Fruit fly (Drosophila melanogaster) whole organism, wandering third instar larva: ENCODE measurements around the gene armi.

ENCODE experiments used
- CrebA ChIP-seq: fragments of 200-800 bp; sonication (Bioruptor generic); optimal IDR thresholded peaks from 2 replicates; lab custom pipeline; 2016; ENCODE audit warnings: missing biosample characterization, mild to moderate bottlenecking, missing genetic modification characterization, borderline replicate concordance
- Hnf4 ChIP-seq: fragments of 200-800 bp; sonication (Bioruptor generic); optimal IDR thresholded peaks from 2 replicates; lab custom pipeline; 2016; ENCODE audit warnings: missing biosample characterization, mild to moderate bottlenecking, missing genetic modification characterization
- Hr78 ChIP-seq: fragments of >200 bp; optimal IDR thresholded peaks from 2 replicates; lab custom pipeline; 2017; ENCODE audit warnings: missing biosample characterization, missing genetic modification characterization
- Vsx2 ChIP-seq: fragments of 200-300, 225-300 bp; sonication (Bioruptor generic); optimal IDR thresholded peaks from 2 replicates; lab custom pipeline; 2018; ENCODE audit warnings: missing biosample characterization, missing genetic modification characterization; ENCODE audit not compliant: partially characterized antibody
- ey ChIP-seq: fragments of 200-800 bp; sonication (Bioruptor generic); optimal IDR thresholded peaks from 2 replicates; lab custom pipeline; 2016; ENCODE audit warnings: missing biosample characterization, missing genetic modification characterization
- fru ChIP-seq: fragments of 200-800 bp; sonication (Bioruptor generic); optimal IDR thresholded peaks from 3 replicates; lab custom pipeline; 2016; ENCODE audit warnings: missing biosample characterization, mild to moderate bottlenecking, missing genetic modification characterization
- h ChIP-seq: fragments of 200-800 bp; sonication (Bioruptor generic); optimal IDR thresholded peaks from 3 replicates; lab custom pipeline; 2016; ENCODE audit warnings: missing biosample characterization, mild to moderate bottlenecking, missing genetic modification characterization
- pan ChIP-seq: fragments of >200 bp; optimal IDR thresholded peaks from 2 replicates; lab custom pipeline; 2017
- psq ChIP-seq: fragments of 200-800 bp; sonication (Bioruptor generic); optimal IDR thresholded peaks from 3 replicates; lab custom pipeline; 2017; ENCODE audit warnings: missing biosample characterization, mild to moderate bottlenecking, missing genetic modification characterization, moderate library complexity
- rgr ChIP-seq: fragments of 200-800 bp; sonication (Bioruptor generic); optimal IDR thresholded peaks from 3 replicates; lab custom pipeline; 2016; ENCODE audit warnings: missing biosample characterization, mild to moderate bottlenecking, missing genetic modification characterization
- sv ChIP-seq: fragments of 200-800 bp; sonication (Bioruptor generic); optimal IDR thresholded peaks from 3 replicates; lab custom pipeline; 2016; ENCODE audit warnings: missing biosample characterization, missing genetic modification characterization
- usp ChIP-seq: fragments of >200 bp; optimal IDR thresholded peaks from 2 replicates; lab custom pipeline; 2017; ENCODE audit warnings: missing biosample characterization, missing genetic modification characterization
- woc ChIP-seq: sonication (Bioruptor generic); optimal IDR thresholded peaks from 2 replicates; lab custom pipeline; 2016; ENCODE audit warnings: missing biosample characterization, mild to moderate bottlenecking, missing genetic modification characterization

- TF ChIP-seq pan: no peak
- no peak for TF ChIP-seq psq (GFP tag; lab: Kevin White, UChicago)
- TF ChIP-seq fru (GFP tag; lab: Kevin White, UChicago): peak; percentile 25
- TF ChIP-seq h (GFP tag; lab: Kevin White, UChicago): peak; percentile 1
- no peak for TF ChIP-seq rgr (GFP tag; lab: Kevin White, UChicago)
- TF ChIP-seq CrebA (GFP tag; lab: Kevin White, UChicago): no peak
- no peak for TF ChIP-seq ey (GFP tag; lab: Kevin White, UChicago)
- no peak for TF ChIP-seq Hnf4 (GFP tag; lab: Kevin White, UChicago)
- no peak for TF ChIP-seq Hr78 (GFP tag; lab: Kevin White, UChicago)
- TF ChIP-seq woc (GFP tag; lab: Kevin White, UChicago): no peak
- no peak for TF ChIP-seq usp (GFP tag; lab: Kevin White, UChicago)
- TF ChIP-seq sv: no peak
- no peak for TF ChIP-seq Vsx2 (GFP tag; lab: Kevin White, UChicago)
Observed at dm6 chr3L:3479551-3479950, 18.4 kb downstream of the armi start.
